Fruit fly (Drosophila melanogaster) whole organism, embryonic: ENCODE results near the gene PolQ.
A peak's percentile ranks its signal among the peaks of the same experiment; 100 is the strongest.

Source experiments
- Atf6 ChIP-seq: fragments of 200-800 bp; sonication (Bioruptor generic); IDR thresholded peaks from 2 replicates; pipeline ENCODE4 v1.3.6; 2022; ENCODE audit warnings: missing biosample characterization, missing genetic modification characterization
- CG10431 ChIP-seq: fragments of 200-800 bp; sonication (Bioruptor generic); optimal IDR thresholded peaks from 3 replicates; lab custom pipeline; 2018; ENCODE audit warnings: missing biosample characterization, mild to moderate bottlenecking, missing genetic modification characterization
- CG11085 ChIP-seq: fragments of 200-800 bp; sonication (Bioruptor generic); IDR thresholded peaks from 2 replicates; pipeline ENCODE4 v1.3.6; 2022; ENCODE audit warnings: missing biosample characterization, missing genetic modification characterization
- CG11695 ChIP-seq: fragments of 200-800 bp; sonication (Bioruptor generic); IDR thresholded peaks from 3 replicates; pipeline ENCODE4 v1.3.6; 2022; ENCODE audit warnings: missing biosample characterization, missing genetic modification characterization
- CG12236 ChIP-seq: fragments of 200-800 bp; sonication (Bioruptor generic); optimal IDR thresholded peaks from 2 replicates; lab custom pipeline; 2016; ENCODE audit warnings: missing biosample characterization, missing genetic modification characterization
- CG15269 ChIP-seq: fragments of 200-800 bp; sonication (Bioruptor generic); optimal IDR thresholded peaks from 2 replicates; lab custom pipeline; 2018; ENCODE audit warnings: missing biosample characterization, mild to moderate bottlenecking, missing genetic modification characterization, moderate library complexity
- CG15696 ChIP-seq: fragments of 200-800 bp; sonication (Bioruptor generic); optimal IDR thresholded peaks from 2 replicates; lab custom pipeline; 2019; ENCODE audit warnings: missing biosample characterization, mild to moderate bottlenecking, missing genetic modification characterization, moderate library complexity
- CG2120 ChIP-seq: fragments of 200-800 bp; sonication (Bioruptor generic); optimal IDR thresholded peaks from 3 replicates; lab custom pipeline; 2016; ENCODE audit warnings: missing biosample characterization, missing genetic modification characterization
- CG4424 ChIP-seq: fragments of 200-800 bp; sonication (Bioruptor generic); optimal IDR thresholded peaks from 3 replicates; lab custom pipeline; 2016; ENCODE audit warnings: missing biosample characterization, missing genetic modification characterization
- CG5245 ChIP-seq: fragments of 200-800 bp; sonication (Bioruptor generic); optimal IDR thresholded peaks from 3 replicates; lab custom pipeline; 2016; ENCODE audit warnings: missing biosample characterization, missing genetic modification characterization
- CG6683 ChIP-seq: fragments of 200-800 bp; sonication (Bioruptor generic); optimal IDR thresholded peaks from 2 replicates; lab custom pipeline; 2017; ENCODE audit warnings: missing biosample characterization, mild to moderate bottlenecking, missing genetic modification characterization, missing genetic modification reagents
- CG6791 ChIP-seq: fragments of 200-800 bp; sonication (Bioruptor generic); IDR thresholded peaks from 3 replicates; pipeline ENCODE4 v1.3.6; 2022; ENCODE audit warnings: missing biosample characterization, missing genetic modification characterization; ENCODE audit not compliant: partially characterized antibody
- CG9797 ChIP-seq: fragments of 200-800 bp; sonication (Bioruptor generic); optimal IDR thresholded peaks from 3 replicates; lab custom pipeline; 2018; ENCODE audit warnings: missing biosample characterization, mild to moderate bottlenecking, missing genetic modification characterization
- Chrac-16 ChIP-seq: fragments of 200-800 bp; sonication (Bioruptor generic); optimal IDR thresholded peaks from 3 replicates; lab custom pipeline; 2016; ENCODE audit warnings: missing biosample characterization, missing genetic modification characterization
- Dp ChIP-seq: fragments of 200-800 bp; sonication (Bioruptor generic); optimal IDR thresholded peaks from 2 replicates; lab custom pipeline; 2018; ENCODE audit warnings: missing biosample characterization, mild to moderate bottlenecking, missing genetic modification characterization, moderate library complexity
- Ets65A ChIP-seq: fragments of 200-800 bp; sonication (Bioruptor generic); peaks from one replicate; lab custom pipeline; 2016; ENCODE audit warnings: missing biosample characterization, missing genetic modification characterization
- Fer2 ChIP-seq: fragments of 200-800 bp; sonication (Bioruptor generic); optimal IDR thresholded peaks from 2 replicates; lab custom pipeline; 2018; ENCODE audit warnings: missing biosample characterization, mild to moderate bottlenecking, missing genetic modification characterization, moderate library complexity
- H15 ChIP-seq: fragments of 200-800 bp; sonication (Bioruptor generic); IDR thresholded peaks from 3 replicates; pipeline ENCODE4 v1.3.6; 2022; ENCODE audit warnings: missing biosample characterization, missing genetic modification characterization
- HmgZ ChIP-seq: fragments of 200-800 bp; sonication (Bioruptor generic); optimal IDR thresholded peaks from 2 replicates; lab custom pipeline; 2018; ENCODE audit warnings: missing biosample characterization, mild to moderate bottlenecking, missing genetic modification characterization
- Hr51 ChIP-seq, 2 experiments: fragments of 200-800 bp; sonication (Bioruptor generic); optimal IDR thresholded peaks; 2 replicates in 1 of 2; 3 replicates in 1 of 2; lab custom pipeline; 2016 to 2018; ENCODE audit warnings: missing biosample characterization in 2 of 2, missing genetic modification characterization in 2 of 2, mild to moderate bottlenecking in 1 of 2, moderate library complexity in 1 of 2
- Hr78 ChIP-seq, 2 experiments: fragments of 200-800 bp in 1 of 2; fragments of >200 bp in 1 of 2; sonication (Bioruptor generic) in 1 of 2; optimal IDR thresholded peaks; 2 replicates each; lab custom pipeline; 2017 to 2019; ENCODE audit warnings: missing biosample characterization in 2 of 2, missing genetic modification characterization in 2 of 2, mild to moderate bottlenecking in 1 of 2, moderate library complexity in 1 of 2
- Kr ChIP-seq: fragments of 200-800 bp; sonication (Bioruptor generic); optimal IDR thresholded peaks from 2 replicates; lab custom pipeline; 2017; ENCODE audit warnings: missing biosample characterization, mild to moderate bottlenecking, missing genetic modification characterization
- Med ChIP-seq: fragments of 200-800 bp; sonication (Bioruptor generic); peaks from one replicate; lab custom pipeline; 2016; ENCODE audit warnings: missing biosample characterization, missing genetic modification characterization, mild to moderate bottlenecking, inconsistent platforms, moderate library complexity
- Ravus ChIP-seq: fragments of 200-800 bp; sonication (Bioruptor generic); IDR thresholded peaks from 2 replicates; pipeline ENCODE4 v1.3.6; 2022; ENCODE audit warnings: missing biosample characterization, missing genetic modification characterization
- Sox100B ChIP-seq: fragments of 200-800 bp; sonication (Bioruptor generic); optimal IDR thresholded peaks from 3 replicates; lab custom pipeline; 2018; ENCODE audit warnings: missing biosample characterization, mild to moderate bottlenecking, missing genetic modification characterization
- Spps ChIP-seq: fragments of 200-800 bp; sonication (Bioruptor generic); optimal IDR thresholded peaks from 2 replicates; lab custom pipeline; 2018; ENCODE audit warnings: missing biosample characterization, mild to moderate bottlenecking, missing genetic modification characterization
- Stat92E ChIP-seq, 3 experiments: fragments of >200 bp in 2 of 3; fragments of 200-800 bp in 1 of 3; sonication (Bioruptor generic) in 1 of 3; optimal IDR thresholded peaks; 2 replicates each; lab custom pipeline; 2017 to 2019; ENCODE audit warnings: missing biosample characterization in 3 of 3, missing genetic modification characterization in 3 of 3, mild to moderate bottlenecking in 1 of 3, moderate library complexity in 1 of 3
- ap ChIP-seq: fragments of 200-800 bp; sonication (Bioruptor generic); IDR thresholded peaks from 2 replicates; pipeline ENCODE4 v1.3.6; 2022; ENCODE audit warnings: missing biosample characterization, missing genetic modification characterization
- cas ChIP-seq: fragments of 200-800 bp; sonication (Bioruptor generic); IDR thresholded peaks from 2 replicates; pipeline ENCODE4 v1.3.6; 2022; ENCODE audit warnings: missing biosample characterization, missing genetic modification characterization
- caup ChIP-seq: fragments of 200-800 bp; sonication (Bioruptor generic); optimal IDR thresholded peaks from 3 replicates; lab custom pipeline; 2017; ENCODE audit warnings: missing biosample characterization, mild to moderate bottlenecking, missing genetic modification characterization, moderate library complexity; ENCODE audit not compliant: severe bottlenecking
- dimm ChIP-seq: fragments of 200-800 bp; sonication (Bioruptor generic); IDR thresholded peaks from 2 replicates; pipeline ENCODE4 v1.3.6; 2022; ENCODE audit warnings: missing biosample characterization, missing genetic modification characterization
- disco-r ChIP-seq: fragments of 200-800 bp; sonication (Bioruptor generic); optimal IDR thresholded peaks from 2 replicates; lab custom pipeline; 2016; ENCODE audit warnings: missing biosample characterization, missing genetic modification characterization
- dmrt99B ChIP-seq: fragments of 200-800 bp; sonication (Bioruptor generic); optimal IDR thresholded peaks from 2 replicates; lab custom pipeline; 2018; ENCODE audit warnings: missing biosample characterization, mild to moderate bottlenecking, missing genetic modification characterization, moderate library complexity
- gcm ChIP-seq: fragments of 200-800 bp; sonication (Bioruptor generic); optimal IDR thresholded peaks from 2 replicates; lab custom pipeline; 2019; ENCODE audit warnings: missing biosample characterization, mild to moderate bottlenecking, missing genetic modification characterization, moderate library complexity
- gcm2 ChIP-seq: fragments of 200-800 bp; sonication (Bioruptor generic); optimal IDR thresholded peaks from 2 replicates; lab custom pipeline; 2016; ENCODE audit warnings: missing biosample characterization, missing genetic modification characterization
- gfzf ChIP-seq: fragments of 200-800 bp; sonication (Bioruptor generic); optimal IDR thresholded peaks from 2 replicates; lab custom pipeline; 2016; ENCODE audit warnings: missing biosample characterization, mild to moderate bottlenecking, missing genetic modification characterization, moderate library complexity
- gro ChIP-seq: fragments of 200-800 bp; sonication (Bioruptor generic); optimal IDR thresholded peaks from 2 replicates; lab custom pipeline; 2016; ENCODE audit warnings: missing biosample characterization, missing genetic modification characterization
- gsb-n ChIP-seq: fragments of 200-800 bp; sonication (Bioruptor generic); optimal IDR thresholded peaks from 3 replicates; lab custom pipeline; 2018; ENCODE audit warnings: missing biosample characterization, mild to moderate bottlenecking, missing genetic modification characterization
- gt ChIP-seq: fragments of 200-800 bp; sonication (Bioruptor generic); IDR thresholded peaks from 2 replicates; pipeline ENCODE4 v1.3.6; 2022; ENCODE audit warnings: missing biosample characterization, missing genetic modification characterization
- her ChIP-seq: fragments of 200-800 bp; sonication (Bioruptor generic); optimal IDR thresholded peaks from 2 replicates; lab custom pipeline; 2016; ENCODE audit warnings: missing biosample characterization, missing genetic modification characterization
- jigr1 ChIP-seq: fragments of 200-800 bp; sonication (Bioruptor generic); IDR thresholded peaks from 3 replicates; pipeline ENCODE4 v1.3.6; 2022; ENCODE audit warnings: missing biosample characterization, missing genetic modification characterization
- knrl ChIP-seq: fragments of 200-800 bp; sonication (Bioruptor generic); IDR thresholded peaks from 3 replicates; pipeline ENCODE4 v1.3.6; 2022; ENCODE audit warnings: missing biosample characterization, missing genetic modification characterization; ENCODE audit not compliant: partially characterized antibody
- lilli ChIP-seq: fragments of 200-800 bp; sonication (Bioruptor generic); optimal IDR thresholded peaks from 3 replicates; lab custom pipeline; 2016; ENCODE audit warnings: missing biosample characterization, missing genetic modification characterization
- pho ChIP-seq: fragments of 200-800 bp; sonication (Bioruptor generic); optimal IDR thresholded peaks from 2 replicates; lab custom pipeline; 2016; ENCODE audit warnings: missing biosample characterization, missing genetic modification characterization
- pita ChIP-seq: fragments of 200-800 bp; sonication (Bioruptor generic); optimal IDR thresholded peaks from 2 replicates; lab custom pipeline; 2017; ENCODE audit warnings: missing biosample characterization, mild to moderate bottlenecking, missing genetic modification characterization
- slbo ChIP-seq: fragments of 200-800 bp; sonication (Bioruptor generic); IDR thresholded peaks from 2 replicates; pipeline ENCODE4 v1.3.6; 2022; ENCODE audit warnings: missing biosample characterization, missing genetic modification characterization
- stc ChIP-seq: fragments of 200-800 bp; sonication (Bioruptor generic); IDR thresholded peaks from 2 replicates; pipeline ENCODE4 v1.3.6; 2022; ENCODE audit warnings: missing biosample characterization, missing genetic modification characterization
- vfl ChIP-seq: fragments of 200-800 bp; sonication (Bioruptor generic); optimal IDR thresholded peaks from 2 replicates; lab custom pipeline; 2016; ENCODE audit warnings: missing biosample characterization, missing genetic modification characterization
- z ChIP-seq: fragments of 200-800 bp; sonication (Bioruptor generic); IDR thresholded peaks from 3 replicates; pipeline ENCODE4 v1.3.6; 2022; ENCODE audit warnings: missing biosample characterization, missing genetic modification characterization
- zfh2 ChIP-seq: fragments of 200-800 bp; sonication (Bioruptor generic); optimal IDR thresholded peaks from 2 replicates; lab custom pipeline; 2016; ENCODE audit warnings: missing biosample characterization, missing genetic modification characterization

PolQ gene

DNA sequence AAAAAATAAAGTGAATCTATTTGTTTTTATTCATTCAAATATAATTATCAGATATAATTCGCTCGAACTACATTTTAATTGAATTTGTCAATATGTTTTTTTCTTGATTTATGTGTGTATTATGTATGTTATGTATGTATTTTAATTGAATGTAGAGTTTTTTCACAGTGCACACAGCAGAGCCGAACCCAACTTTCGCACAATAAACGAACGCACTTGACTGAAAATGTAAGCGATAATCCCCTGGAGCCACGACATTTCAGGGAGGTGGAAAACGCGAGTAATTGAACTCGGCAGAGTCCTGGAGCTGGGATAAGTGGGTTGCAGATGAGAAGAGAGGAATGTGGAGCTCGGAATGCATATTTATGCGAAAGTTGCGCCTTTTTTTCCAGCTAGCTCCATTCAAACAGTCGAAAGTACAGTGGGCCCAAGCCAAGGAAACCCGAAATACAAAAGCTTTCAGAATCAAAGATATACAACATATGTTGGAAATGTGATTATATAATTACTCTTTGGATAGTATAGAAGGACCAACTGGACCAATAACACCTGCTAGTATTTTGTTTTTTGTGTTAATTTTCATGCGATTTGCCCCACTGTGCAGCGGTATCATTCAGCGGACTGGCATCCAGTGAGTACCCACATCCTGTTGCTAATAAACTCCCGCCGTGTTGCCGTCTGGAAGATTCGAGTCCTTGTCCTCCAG is 16.0 kb upstream of the PolQ start (continued):
- TF ChIP-seq CG15696 (tag; lab: Kevin White, UChicago) (no peak), H15 (GFP tag; lab: Robert Waterston, UW) (peak; percentile 34; the same call in 1 of the 3 replicates), Stat92E (GFP tag; optimal IDR thresholded peaks at IDR 0.05; lab: Kevin White, UChicago) (no peak), Spps (no peak), Hr51 (GFP tag; optimal IDR thresholded peaks at IDR 0.05; lab: Kevin White, UChicago) (peak in 1 of 2 experiments; percentile 16), knrl (GFP tag; lab: Robert Waterston, UW) (no peak), Ets65A (no peak), Dp (no peak), Fer2 (no peak), vfl (GFP tag; lab: Kevin White, UChicago) (no peak), gcm (no peak), CG15269 (tag; lab: Kevin White, UChicago) (peak; percentile 49), z (no peak), slbo (GFP tag; lab: Robert Waterston, UW) (peak; percentile 44), dmrt99B (tag; lab: Kevin White, UChicago) (peak; percentile 40), jigr1 (GFP tag; lab: Robert Waterston, UW) (peak; percentile 24; the same call in 1 of the 3 replicates), CG11695 (GFP tag; lab: Robert Waterston, UW) (no peak), cas (no peak), stc (GFP tag; lab: Robert Waterston, UW) (no peak), disco-r (GFP tag; lab: Kevin White, UChicago) (no peak), Sox100B (no peak), Ravus (no peak), gfzf (GFP tag; lab: Kevin White, UChicago) (no peak), CG6683 (GFP tag; lab: Kevin White, UChicago) (no peak), CG4424 (GFP tag; lab: Kevin White, UChicago) (no peak), CG2120 (GFP tag; lab: Kevin White, UChicago) (peak; percentile 43), CG6791 (GFP tag; lab: Robert Waterston, UW) (no peak), ap (GFP tag; lab: Robert Waterston, UW) (no peak), CG10431 (no peak), Kr (GFP tag; lab: Kevin White, UChicago) (no peak), lilli (GFP tag; lab: Kevin White, UChicago) (no peak), pho (no peak), CG12236 (GFP tag; lab: Kevin White, UChicago) (no peak), gro (GFP tag; lab: Kevin White, UChicago) (no peak), Hr78 (GFP tag; optimal IDR thresholded peaks at IDR 0.05; lab: Kevin White, UChicago) (no peak), gsb-n (tag; lab: Kevin White, UChicago) (no peak), HmgZ (tag; lab: Kevin White, UChicago) (no peak), Chrac-16 (GFP tag; lab: Kevin White, UChicago) (peak; percentile 16), Atf6 (GFP tag; lab: Robert Waterston, UW) (peak; percentile 28; the same call in 1 of the 2 replicates), dimm (no peak), gt (GFP tag; lab: Robert Waterston, UW) (no peak), CG5245 (GFP tag; lab: Kevin White, UChicago) (no peak), CG9797 (GFP tag; lab: Kevin White, UChicago) (no peak), gcm2 (no peak), zfh2 (GFP tag; lab: Kevin White, UChicago) (no peak), CG11085 (no peak), caup (GFP tag; lab: Kevin White, UChicago) (no peak), Med (peak; percentile 71), pita (no peak), her (GFP tag; lab: Kevin White, UChicago) (no peak)
